Worm (Caenorhabditis elegans): ENCODE results near the gene E02H9.1.

DNA sequence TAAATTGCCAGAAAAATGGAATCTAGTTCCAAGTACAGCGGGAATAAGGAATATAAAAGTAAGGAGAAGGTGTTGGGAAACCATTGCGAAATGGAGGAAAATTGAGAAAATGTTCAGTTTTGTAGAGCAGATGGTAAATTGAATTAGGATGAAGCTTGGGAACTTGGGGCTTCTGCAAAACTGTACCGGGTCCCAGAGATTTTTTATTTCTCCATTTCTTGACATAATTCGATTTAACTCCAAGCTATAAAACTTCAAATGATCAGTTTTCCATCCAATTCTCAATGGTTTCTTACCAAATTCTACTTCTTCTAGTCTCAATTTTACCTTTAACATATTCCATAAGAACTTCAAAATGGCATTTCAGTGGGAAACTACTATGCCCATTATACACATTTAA lies at the start of gene E02H9.1, which contains the start of gene E02H9.9:
- TF ChIP-seq tbx-11 (GFP tag; IDR thresholded peaks at IDR 0.05) (no peak), flt-1 (GFP tag; IDR thresholded peaks at IDR 0.05) (no peak), ama-1 (optimal IDR thresholded peaks at IDR 0.05) (no peak), scrt-1 (GFP tag; IDR thresholded peaks at IDR 0.05) (no peak), hmg-4 (GFP tag; optimal IDR thresholded peaks at IDR 0.05) (no peak), ceh-36 (tag; optimal IDR thresholded peaks at IDR 0.05) (no peak), tbx-37 (GFP tag; conservative IDR thresholded peaks at IDR 0.05) (no peak), hnd-1 (tag; optimal IDR thresholded peaks at IDR 0.05) (no peak), ceh-13 (GFP tag; optimal IDR thresholded peaks at IDR 0.05) (no peak), B0310.2 (tag; optimal IDR thresholded peaks at IDR 0.05) (no peak), pes-1 (GFP tag; IDR thresholded peaks at IDR 0.05) (no peak), ets-7 (tag; optimal IDR thresholded peaks at IDR 0.05) (no peak), aly-1 (tag; optimal IDR thresholded peaks at IDR 0.05) (no peak), tra-4 (tag; optimal IDR thresholded peaks at IDR 0.05) (no peak)

All from whole organism, early embryonic.